Worm (Caenorhabditis elegans): ENCODE measurements around the gene Y73F8A.26.

Gene Y73F8A.26

DNA sequence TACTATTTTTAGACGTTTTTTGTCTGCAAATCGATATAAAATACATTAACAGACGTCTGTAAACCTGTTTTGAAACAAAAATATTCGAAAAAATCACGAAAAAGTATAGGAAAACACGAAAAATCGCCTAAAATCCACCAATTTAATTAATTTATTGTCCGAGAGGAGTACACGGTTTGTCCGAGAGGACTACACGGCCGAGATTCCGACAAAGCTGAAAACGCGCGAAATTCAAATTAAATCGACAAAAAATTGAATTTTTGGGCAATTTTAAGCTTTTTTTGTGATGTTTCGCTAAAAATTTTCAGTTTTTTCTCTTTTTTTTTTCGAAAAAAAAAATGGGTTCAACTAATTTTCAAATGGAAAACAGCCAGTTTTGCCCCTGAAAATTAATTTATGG, 53.0 kb downstream of the Y73F8A.26 start:
- TF ChIP-seq dao-5 (tag; optimal IDR thresholded peaks at IDR 0.05) (no peak), W03F9.2 (tag; optimal IDR thresholded peaks at IDR 0.05) (peak; percentile 60), him-1 (tag; optimal IDR thresholded peaks at IDR 0.05) (peak; percentile 62)
